Fruit fly (Drosophila melanogaster): Measurements from ENCODE around the gene Ssdp.

The Ssdp gene

dm6 chr3R:18188702-18189125 is 10.7 kb downstream of the Ssdp start, which contains the start of the genes CG12321 and MED17 (continued):
- TF ChIP-seq trh (GFP tag; optimal IDR thresholded peaks at IDR 0.05) (peak; percentile 85), CG12744 (GFP tag; optimal IDR thresholded peaks at IDR 0.05) (peak; percentile 49), D (optimal IDR thresholded peaks at IDR 0.05) (no peak), D (GFP tag; optimal IDR thresholded peaks at IDR 0.05) (peak; percentile 85), sna (GFP tag; IDR thresholded peaks at IDR 0.05; ENCODE audit: partially characterized antibody) (no peak), CG1529 (GFP tag; optimal IDR thresholded peaks at IDR 0.05) (peak; percentile 68), CG10654 (GFP tag; optimal IDR thresholded peaks at IDR 0.05) (peak; percentile 87), org-1 (GFP tag; optimal IDR thresholded peaks at IDR 0.05) (peak; percentile 62), zen2 (GFP tag; IDR thresholded peaks at IDR 0.05; ENCODE audit: partially characterized antibody) (no peak), Dbx (GFP tag; IDR thresholded peaks at IDR 0.05) (peak; percentile 96), sim (GFP tag; IDR thresholded peaks at IDR 0.05) (0 out of 2 replicates have a peak, but pooled peaks have one; percentile 31), gem (tag; optimal IDR thresholded peaks at IDR 0.05) (peak; percentile 92), Hmx (GFP tag; optimal IDR thresholded peaks at IDR 0.05) (peak; percentile 42), Xrp1 (GFP tag; IDR thresholded peaks at IDR 0.05) (peak; percentile 92), CG4360 (GFP tag; IDR thresholded peaks at IDR 0.05) (no peak), Usf (GFP tag; optimal IDR thresholded peaks at IDR 0.05) (peak; percentile 85), dmrt11E (tag; optimal IDR thresholded peaks at IDR 0.05) (peak; percentile 87), CG11456 (GFP tag; IDR thresholded peaks at IDR 0.05) (peak; percentile 92), scrt (GFP tag; optimal IDR thresholded peaks at IDR 0.05) (peak; percentile 71), nom (GFP tag; optimal IDR thresholded peaks at IDR 0.05) (peak; percentile 59), kni (GFP tag; optimal IDR thresholded peaks at IDR 0.05) (no peak), CG1792 (GFP tag; optimal IDR thresholded peaks at IDR 0.05) (peak; percentile 10), ara (GFP tag; IDR thresholded peaks at IDR 0.05) (peak; percentile 60), Sox102F (GFP tag; optimal IDR thresholded peaks at IDR 0.05) (peak; percentile 91), crol (GFP tag; IDR thresholded peaks at IDR 0.05) (no peak; the same call in 1 of the 2 replicates), rib (GFP tag; IDR thresholded peaks at IDR 0.05) (peak; percentile 54), CG34224 (GFP tag; IDR thresholded peaks at IDR 0.05; ENCODE audit: partially characterized antibody) (no peak), CG9932 (GFP tag; IDR thresholded peaks at IDR 0.05) (peak; percentile 97), knrl (GFP tag; IDR thresholded peaks at IDR 0.05; ENCODE audit: partially characterized antibody) (0 out of 3 replicates have a peak, but pooled peaks have one; percentile 14), CG42726 (GFP tag; IDR thresholded peaks at IDR 0.05; ENCODE audit: partially characterized antibody) (no peak), CG16813 (GFP tag; IDR thresholded peaks at IDR 0.05; ENCODE audit: partially characterized antibody) (peak; percentile 42; the same call in 1 of the 3 replicates), CG8089 (GFP tag; optimal IDR thresholded peaks at IDR 0.05) (peak; percentile 40), Meics (GFP tag; optimal IDR thresholded peaks at IDR 0.05) (peak; percentile 100), CG11093 (GFP tag; IDR thresholded peaks at IDR 0.05) (peak; percentile 80), schlank (tag; optimal IDR thresholded peaks at IDR 0.05) (peak; percentile 26), CG6791 (GFP tag; IDR thresholded peaks at IDR 0.05; ENCODE audit: partially characterized antibody) (no peak), eve (GFP tag; optimal IDR thresholded peaks at IDR 0.05) (no peak), tup (GFP tag; optimal IDR thresholded peaks at IDR 0.05) (peak; percentile 71), kay (GFP tag; optimal IDR thresholded peaks at IDR 0.05) (peak; percentile 59), CG6254 (GFP tag; optimal IDR thresholded peaks at IDR 0.05) (peak; percentile 70), CG14050 (GFP tag; IDR thresholded peaks at IDR 0.05) (peak; percentile 69), lmd (GFP tag; IDR thresholded peaks at IDR 0.05) (peak; percentile 88), chn (GFP tag; optimal IDR thresholded peaks at IDR 0.05) (peak; percentile 70), CG11695 (GFP tag; IDR thresholded peaks at IDR 0.05) (peak; percentile 70), tin (GFP tag; optimal IDR thresholded peaks at IDR 0.05) (peak; percentile 92), ab (GFP tag; optimal IDR thresholded peaks at IDR 0.05) (peak; percentile 41), CG9609 (GFP tag; optimal IDR thresholded peaks at IDR 0.05) (peak; percentile 56), row (GFP tag; IDR thresholded peaks at IDR 0.05) (peak; percentile 88), Antp (GFP tag; optimal IDR thresholded peaks at IDR 0.05) (peak; percentile 19), shn (GFP tag; optimal IDR thresholded peaks at IDR 0.05) (peak; percentile 34), CG14860 (GFP tag; IDR thresholded peaks at IDR 0.05; ENCODE audit: partially characterized antibody) (no peak)

Data from whole organism, embryonic.